Worm (Caenorhabditis elegans): ENCODE measurements around the gene cTel54X.2.

Gene cTel54X.2

ce11 chrIII:50418-50817, 47.3 kb downstream of the cTel54X.2 start:
- TF ChIP-seq egl-27 (tag; optimal IDR thresholded peaks at IDR 0.05), result no peak
- no peak for TF ChIP-seq lsy-12 (tag; optimal IDR thresholded peaks at IDR 0.05)
- no peak for TF ChIP-seq nhr-23 (tag; optimal IDR thresholded peaks at IDR 0.05)
- no peak for TF ChIP-seq fos-1 (tag; optimal IDR thresholded peaks at IDR 0.05)
- TF ChIP-seq nhr-25 (tag; optimal IDR thresholded peaks at IDR 0.05), result no peak
- TF ChIP-seq zag-1 (tag; optimal IDR thresholded peaks at IDR 0.05), result no peak
- no peak for TF ChIP-seq nhr-43 (tag; optimal IDR thresholded peaks at IDR 0.05; ENCODE audit: poor library complexity, severe bottlenecking)
- no peak for TF ChIP-seq aly-2 (tag; optimal IDR thresholded peaks at IDR 0.05)

ce11 chrIII:51622-52021, 48.5 kb downstream of the cTel54X.2 start:
- TF ChIP-seq nhr-25 (tag; optimal IDR thresholded peaks at IDR 0.05) (no peak), elt-1 (tag; optimal IDR thresholded peaks at IDR 0.05) (no peak), fos-1 (tag; optimal IDR thresholded peaks at IDR 0.05) (no peak), nhr-237 (tag; optimal IDR thresholded peaks at IDR 0.05) (no peak), mml-1 (tag; optimal IDR thresholded peaks at IDR 0.05) (no peak), tbx-2 (tag; optimal IDR thresholded peaks at IDR 0.05) (no peak), R02D3.7 (tag; optimal IDR thresholded peaks at IDR 0.05) (no peak), ceh-28 (tag; optimal IDR thresholded peaks at IDR 0.05) (no peak), aly-2 (tag; optimal IDR thresholded peaks at IDR 0.05) (no peak), egl-5 (tag; optimal IDR thresholded peaks at IDR 0.05) (no peak), sea-2 (GFP tag; optimal IDR thresholded peaks at IDR 0.05) (no peak)

Measured in whole organism, L3 larva.